Fruit fly (Drosophila melanogaster) whole organism: ENCODE measurements around the gene CG7551.

ENCODE experiments used
- pan ChIP-seq: fragments of >200 bp; optimal IDR thresholded peaks from 2 replicates; lab custom pipeline; 2017
- psq ChIP-seq: fragments of >200 bp; optimal IDR thresholded peaks from 2 replicates; lab custom pipeline; 2017
- usp ChIP-seq: fragments of >200 bp; optimal IDR thresholded peaks from 2 replicates; lab custom pipeline; 2017; ENCODE audit warnings: missing biosample characterization, missing genetic modification characterization, mixed read lengths

- no peak for TF ChIP-seq psq (lab: Kevin White, UChicago)
- TF ChIP-seq pan (lab: Kevin White, UChicago) = no peak
- no peak for TF ChIP-seq usp (GFP tag; lab: Kevin White, UChicago)
Observed at dm6 chr3L:11483135-11483534, 24.8 kb downstream of the CG7551 start.
